Worm (Caenorhabditis elegans) whole organism, L4/young adult: ENCODE results near the gene cyn-13.

Source experiments
- W03F9.2 ChIP-seq: fragments of 150-350 bp; optimal IDR thresholded peaks from 2 replicates; lab custom pipeline; 2014; ENCODE audit warnings: missing biosample characterization, missing genetic modification characterization
- dao-5 ChIP-seq: sonication (generic microtip); optimal IDR thresholded peaks from 2 replicates; lab custom pipeline; 2016; ENCODE audit warnings: missing genotype, missing genetic modification characterization, moderate library complexity, missing compliant biosample characterization
- him-1 ChIP-seq: sonication (generic microtip); optimal IDR thresholded peaks from 2 replicates; lab custom pipeline; 2016; ENCODE audit warnings: missing genotype, missing genetic modification reagents, missing genetic modification characterization, missing compliant biosample characterization

Gene cyn-13

DNA sequence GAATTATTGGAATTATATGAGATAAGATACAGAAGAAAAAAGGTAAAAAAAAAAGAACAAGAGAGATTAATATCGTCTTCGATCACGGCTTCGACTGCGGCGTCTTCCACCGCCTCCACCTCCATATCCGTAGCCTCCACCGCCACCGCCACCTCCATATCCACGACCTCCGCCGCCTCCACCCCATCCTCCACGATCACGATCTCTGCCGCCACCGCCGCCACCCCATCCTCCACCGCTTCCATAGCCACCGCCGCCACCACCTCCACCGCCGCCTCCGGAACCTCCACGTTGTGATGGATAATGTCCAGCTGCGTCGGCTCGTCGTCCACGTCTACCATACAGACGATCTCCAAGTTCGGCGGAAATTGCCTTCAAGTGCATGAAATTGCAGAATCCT lies 364 bp upstream of the cyn-13 start:
- TF ChIP-seq W03F9.2 (no peak), dao-5 (tag; lab: Kevin White, UChicago) (no peak), him-1 (tag; lab: Kevin White, UChicago) (no peak)

DNA sequence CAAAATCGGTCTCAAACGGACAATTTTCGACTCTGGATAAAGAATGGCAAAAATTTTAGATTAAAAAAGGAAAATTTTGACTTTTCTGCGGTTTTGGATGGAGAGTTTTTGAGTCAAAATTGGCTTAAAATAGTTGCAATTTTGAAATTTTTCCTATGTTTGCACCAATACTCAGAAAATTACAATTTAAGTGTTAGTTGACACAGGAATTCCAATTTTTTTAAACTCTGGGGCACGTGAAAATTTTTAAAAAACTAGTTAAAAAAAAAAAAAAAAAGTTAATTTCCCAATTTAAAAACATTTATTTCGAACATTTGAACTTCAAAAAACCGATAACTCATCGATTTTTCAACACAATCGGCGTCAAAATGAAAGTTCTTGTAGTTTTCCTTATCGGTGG lies 4.6 kb downstream of the cyn-13 start, which contains the start of gene Y116A8C.33:
Gene Y116A8C.33, plus strand, starts transcription at position 301 of the 400 bp plus-strand sequence.
- TF ChIP-seq him-1 (tag; lab: Kevin White, UChicago) (no peak), dao-5 (tag; lab: Kevin White, UChicago) (no peak), W03F9.2 (no peak)

ce11 chrIV:17110882-17111281 lies 5.6 kb downstream of the cyn-13 start, which contains the start of gene sfa-1:
TSS of gene sfa-1 (minus strand) at chrIV:17110982.
- no peak for TF ChIP-seq him-1 (tag; lab: Kevin White, UChicago)
- TF ChIP-seq dao-5 (tag; lab: Kevin White, UChicago): no peak
- no peak for TF ChIP-seq W03F9.2

DNA sequence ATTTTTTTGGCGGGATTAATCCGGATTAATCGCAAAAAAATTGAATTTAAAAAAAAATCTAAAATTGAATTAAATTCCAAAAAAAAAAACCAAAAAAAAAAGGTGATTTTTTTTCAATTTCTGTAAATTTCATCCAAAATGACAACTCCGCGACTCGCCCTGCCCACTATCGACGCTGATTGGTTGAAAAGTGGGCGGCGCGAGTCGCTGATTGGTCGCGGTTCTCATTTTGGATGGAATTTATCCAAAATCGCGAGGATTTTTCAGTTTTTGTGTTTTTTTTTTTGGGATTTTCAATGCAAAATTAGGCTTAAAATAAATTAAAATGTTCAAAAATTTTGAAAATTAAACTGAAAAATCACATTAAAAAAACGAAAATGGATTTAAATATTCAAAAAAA lies 7.0 kb downstream of the cyn-13 start:
- TF ChIP-seq W03F9.2 (no peak), him-1 (tag; lab: Kevin White, UChicago) (no peak), dao-5 (tag; lab: Kevin White, UChicago) (no peak)

ce11 chrIV:17108805-17109204 lies 7.7 kb downstream of the cyn-13 start:
- TF ChIP-seq W03F9.2 (no peak), him-1 (tag; lab: Kevin White, UChicago) (no peak), dao-5 (tag; lab: Kevin White, UChicago) (no peak)

ce11 chrIV:17108200-17108599 lies 8.3 kb downstream of the cyn-13 start:
- TF ChIP-seq dao-5 (tag; lab: Kevin White, UChicago) (no peak), W03F9.2 (no peak), him-1 (tag; lab: Kevin White, UChicago) (no peak)

ce11 chrIV:17105578-17105977 lies 10.9 kb downstream of the cyn-13 start:
- TF ChIP-seq dao-5 (tag; lab: Kevin White, UChicago) (no peak), him-1 (tag; lab: Kevin White, UChicago) (no peak), W03F9.2 (no peak)

DNA sequence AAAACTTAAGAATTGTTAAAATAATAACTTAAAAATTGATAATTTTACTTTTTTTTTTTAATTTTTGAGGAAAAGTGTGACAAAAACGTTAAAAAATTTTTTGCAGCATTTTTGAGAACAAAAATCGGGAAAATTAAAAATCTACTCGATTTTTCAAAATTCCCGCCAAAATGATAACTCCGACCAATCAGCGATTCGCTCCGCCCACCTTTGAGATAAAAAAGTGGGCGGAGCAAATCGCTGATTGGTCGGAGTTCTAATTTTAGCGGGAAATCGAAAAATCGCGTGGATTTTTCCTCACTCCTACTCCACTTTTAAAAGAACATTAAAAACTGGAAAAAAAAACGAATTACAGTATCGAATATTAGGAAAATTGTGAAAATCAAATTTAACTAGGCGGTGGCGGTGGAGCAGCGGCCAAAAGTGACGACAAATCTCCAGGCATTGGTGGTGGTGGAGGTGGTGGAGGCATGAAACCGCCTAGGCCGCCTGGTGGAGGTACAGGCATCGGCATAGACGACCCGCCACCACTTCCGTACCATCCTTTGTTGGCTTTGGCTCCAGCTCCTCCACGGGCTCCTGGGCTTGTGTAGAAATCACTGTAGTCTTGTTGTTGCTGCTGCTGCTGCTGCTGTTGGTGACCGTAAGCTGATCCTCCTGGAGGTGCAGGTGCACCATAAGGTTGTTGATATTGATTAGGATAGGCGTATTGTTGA lies 12.1 kb downstream of the cyn-13 start:
- no peak for TF ChIP-seq W03F9.2
- no peak for TF ChIP-seq him-1 (tag; lab: Kevin White, UChicago)
- TF ChIP-seq dao-5 (tag; lab: Kevin White, UChicago): no peak

DNA sequence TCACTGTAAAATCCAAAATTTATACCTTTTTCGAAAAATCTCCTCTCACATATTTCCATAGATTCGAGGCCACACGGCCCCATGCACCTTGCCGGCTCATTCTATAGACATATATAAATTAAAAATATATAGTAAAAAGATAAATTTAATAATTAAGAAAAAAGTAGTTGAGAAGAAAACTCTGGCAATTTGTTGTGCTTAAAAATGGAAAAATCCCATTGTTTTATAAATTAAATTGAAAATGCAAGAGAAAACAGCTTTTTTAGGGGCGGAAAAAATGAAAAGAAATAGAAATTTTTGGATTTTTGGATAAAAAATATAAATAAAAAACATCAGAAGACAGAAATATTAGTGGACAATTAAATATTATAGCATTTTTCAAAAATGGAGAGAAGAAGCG lies 12.8 kb downstream of the cyn-13 start, which contains the start of gene Y116A8C.30:
Gene Y116A8C.30, minus strand, starts transcription at position 101 of the 400 bp plus-strand sequence.
- TF ChIP-seq dao-5 (tag; lab: Kevin White, UChicago): no peak
- TF ChIP-seq him-1 (tag; lab: Kevin White, UChicago): no peak
- TF ChIP-seq W03F9.2: no peak

ce11 chrIV:17103116-17103515 lies 13.3 kb downstream of the cyn-13 start:
- TF ChIP-seq him-1 (tag; lab: Kevin White, UChicago): no peak
- TF ChIP-seq W03F9.2: no peak
- no peak for TF ChIP-seq dao-5 (tag; lab: Kevin White, UChicago)

DNA sequence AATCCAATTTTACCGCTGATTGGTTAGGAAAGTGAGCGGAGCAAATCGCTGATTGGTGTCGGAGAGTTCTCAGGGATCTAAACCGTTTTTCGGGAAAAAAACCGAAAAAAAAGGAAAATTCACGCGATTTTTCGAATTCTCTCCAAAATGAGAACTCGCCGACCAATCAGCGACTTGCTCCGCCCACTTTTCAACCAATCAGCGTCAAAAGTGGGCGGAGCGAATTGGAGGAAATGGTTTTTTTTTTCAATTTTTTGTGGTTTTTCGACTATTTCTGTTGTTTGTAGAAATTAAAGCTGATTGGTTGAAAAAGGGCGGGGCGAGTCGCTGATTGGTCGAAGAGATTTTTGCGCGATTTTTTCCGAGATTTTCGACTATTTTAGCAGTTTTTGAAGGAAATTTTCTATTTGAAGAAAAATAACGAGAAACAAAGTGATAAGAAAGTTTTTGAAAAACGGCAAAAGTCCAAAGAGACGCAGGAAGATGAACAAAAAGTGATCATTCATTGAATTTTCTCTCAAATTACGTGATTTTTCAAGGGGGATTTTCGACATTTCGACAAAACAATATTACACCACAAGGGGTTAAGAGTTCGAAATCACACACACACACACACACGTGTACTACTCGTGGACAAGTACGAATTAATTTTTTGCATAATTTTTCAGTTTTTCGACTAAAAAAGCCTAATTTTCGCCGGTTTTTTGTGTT lies 15.7 kb downstream of the cyn-13 start:
- no peak for TF ChIP-seq him-1 (tag; lab: Kevin White, UChicago)
- no peak for TF ChIP-seq dao-5 (tag; lab: Kevin White, UChicago)
- no peak for TF ChIP-seq W03F9.2

DNA sequence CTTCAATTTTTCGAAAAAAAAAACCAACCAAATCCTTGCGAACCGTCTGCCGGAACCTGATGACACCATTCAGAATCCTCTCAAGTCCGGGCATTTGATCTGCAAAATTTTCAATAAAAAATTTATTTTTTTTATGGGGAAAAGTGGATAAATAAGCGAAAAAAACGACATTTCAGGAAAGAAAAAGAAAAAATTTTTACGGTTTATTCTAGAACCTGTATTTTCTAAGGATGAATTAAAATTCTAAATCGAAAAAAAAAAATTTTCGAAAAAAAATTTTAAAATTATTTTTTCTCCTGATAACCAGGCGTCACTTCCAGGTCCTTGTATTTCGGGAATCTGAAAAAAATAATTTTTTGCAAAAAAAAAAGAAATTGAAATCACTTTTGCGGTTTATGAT lies 16.3 kb downstream of the cyn-13 start, which contains the start of gene bca-2:
Gene bca-2, minus strand, starts transcription at position 101 of the 400 bp plus-strand sequence.
- no peak for TF ChIP-seq W03F9.2
- TF ChIP-seq him-1 (tag; lab: Kevin White, UChicago): no peak
- TF ChIP-seq dao-5 (tag; lab: Kevin White, UChicago): no peak

ce11 chrIV:17099113-17099512 lies 17.3 kb downstream of the cyn-13 start:
- TF ChIP-seq W03F9.2 (no peak), him-1 (tag; lab: Kevin White, UChicago) (no peak), dao-5 (tag; lab: Kevin White, UChicago) (no peak)

DNA sequence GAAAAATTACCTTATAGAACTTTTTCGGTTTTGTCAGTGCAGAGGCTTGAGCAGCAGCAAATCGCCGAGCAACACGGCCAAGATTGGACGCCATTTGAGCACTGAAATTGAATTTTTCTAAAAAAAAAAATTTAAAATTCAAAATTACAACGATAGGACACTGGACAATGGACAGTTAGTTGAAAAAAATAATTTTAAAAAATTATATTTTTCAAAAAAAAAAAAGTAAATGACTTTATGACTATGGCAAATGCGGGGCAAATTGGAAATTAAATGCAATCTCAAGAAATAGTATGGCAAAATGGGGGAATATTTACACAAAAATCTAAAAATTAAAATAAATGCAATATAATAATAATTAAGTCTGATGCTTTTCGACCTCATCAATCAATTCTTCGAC lies 20.3 kb downstream of the cyn-13 start, which contains the start of gene Y116A8C.27:
Gene Y116A8C.27, minus strand, starts transcription at position 101 of the 400 bp plus-strand sequence.
- TF ChIP-seq dao-5 (tag; lab: Kevin White, UChicago): no peak
- TF ChIP-seq W03F9.2: no peak
- no peak for TF ChIP-seq him-1 (tag; lab: Kevin White, UChicago)
